Fruit fly (Drosophila melanogaster) whole organism, embryonic: ENCODE measurements around the gene Gr39a.

Source experiments
- Atf6 ChIP-seq: fragments of 200-800 bp; sonication (Bioruptor generic); IDR thresholded peaks from 2 replicates; pipeline ENCODE4 v1.3.6; 2022; ENCODE audit warnings: missing biosample characterization, missing genetic modification characterization
- B-H2 ChIP-seq: fragments of 200-800 bp; sonication (Bioruptor generic); optimal IDR thresholded peaks from 2 replicates; lab custom pipeline; 2018; ENCODE audit warnings: missing biosample characterization, mild to moderate bottlenecking, missing genetic modification characterization
- CG1024 ChIP-seq: fragments of 200-800 bp; sonication (Bioruptor generic); IDR thresholded peaks from 2 replicates; pipeline ENCODE4 v1.3.6; 2022; ENCODE audit warnings: missing biosample characterization, missing genetic modification characterization
- CG10959 ChIP-seq: fragments of 200-800 bp; sonication (Bioruptor generic); IDR thresholded peaks from 2 replicates; pipeline ENCODE4 v1.3.6; 2022; ENCODE audit warnings: missing biosample characterization, missing genetic modification characterization
- CG11247 ChIP-seq: fragments of 200-800 bp; sonication (Bioruptor generic); IDR thresholded peaks from 2 replicates; pipeline ENCODE4 v1.3.6; 2022; ENCODE audit warnings: missing biosample characterization, missing genetic modification characterization
- CG11398 ChIP-seq: fragments of 200-800 bp; sonication (Bioruptor generic); optimal IDR thresholded peaks from 2 replicates; lab custom pipeline; 2016; ENCODE audit warnings: missing biosample characterization, missing genetic modification characterization
- CG13123 ChIP-seq: fragments of 200-800 bp; sonication (Bioruptor generic); optimal IDR thresholded peaks from 2 replicates; lab custom pipeline; 2016; ENCODE audit warnings: missing biosample characterization, missing genetic modification characterization
- CG13624 ChIP-seq: fragments of 200-800 bp; sonication (Bioruptor generic); optimal IDR thresholded peaks from 2 replicates; lab custom pipeline; 2016; ENCODE audit warnings: missing biosample characterization, missing genetic modification characterization
- CG15514 ChIP-seq: fragments of 200-800 bp; sonication (Bioruptor generic); optimal IDR thresholded peaks from 3 replicates; lab custom pipeline; 2017; ENCODE audit warnings: missing biosample characterization, missing genetic modification characterization, mild to moderate bottlenecking, moderate library complexity, missing genetic modification reagents
- CG16815 ChIP-seq: fragments of 200-800 bp; sonication (Bioruptor generic); optimal IDR thresholded peaks from 3 replicates; lab custom pipeline; 2017; ENCODE audit warnings: missing biosample characterization, mild to moderate bottlenecking, missing genetic modification characterization
- CG17359 ChIP-seq: fragments of 200-800 bp; sonication (Bioruptor generic); optimal IDR thresholded peaks from 3 replicates; lab custom pipeline; 2018; ENCODE audit warnings: missing biosample characterization, mild to moderate bottlenecking, missing genetic modification characterization, moderate library complexity
- CG18599 ChIP-seq: fragments of 200-800 bp; sonication (Bioruptor generic); optimal IDR thresholded peaks from 3 replicates; lab custom pipeline; 2017; ENCODE audit warnings: missing biosample characterization, missing genetic modification characterization, mild to moderate bottlenecking, moderate library complexity, missing genetic modification reagents
- CG2199 ChIP-seq: fragments of 200-800 bp; sonication (Bioruptor generic); IDR thresholded peaks from 3 replicates; pipeline ENCODE4 v1.3.6; 2022; ENCODE audit warnings: missing biosample characterization, missing genetic modification characterization
- CG2712 ChIP-seq: fragments of 200-800 bp; optimal IDR thresholded peaks from 3 replicates; lab custom pipeline; 2019; ENCODE audit warnings: missing biosample characterization, mild to moderate bottlenecking, missing genetic modification characterization, moderate library complexity
- CG2875 ChIP-seq: fragments of 200-800 bp; sonication (Bioruptor generic); optimal IDR thresholded peaks from 2 replicates; lab custom pipeline; 2017; ENCODE audit warnings: missing biosample characterization, mild to moderate bottlenecking, missing genetic modification characterization, missing genetic modification reagents
- CG3838 ChIP-seq: fragments of 200-800 bp; sonication (Bioruptor generic); optimal IDR thresholded peaks from 3 replicates; lab custom pipeline; 2016; ENCODE audit warnings: missing biosample characterization, missing genetic modification characterization
- CG3995 ChIP-seq: fragments of 200-800 bp; sonication (Bioruptor generic); optimal IDR thresholded peaks from 3 replicates; lab custom pipeline; 2016; ENCODE audit warnings: missing biosample characterization, missing genetic modification characterization
- CG43689 ChIP-seq: fragments of 200-800 bp; sonication (Bioruptor generic); IDR thresholded peaks from 2 replicates; pipeline ENCODE4 v1.3.6; 2022; ENCODE audit warnings: missing biosample characterization, missing genetic modification characterization
- CG6854 ChIP-seq: fragments of 200-800 bp; sonication (Bioruptor generic); optimal IDR thresholded peaks from 3 replicates; lab custom pipeline; 2017; ENCODE audit warnings: missing biosample characterization, mild to moderate bottlenecking, missing genetic modification characterization
- Hmx ChIP-seq: fragments of 200-800 bp; sonication (Bioruptor generic); optimal IDR thresholded peaks from 2 replicates; lab custom pipeline; 2016; ENCODE audit warnings: missing biosample characterization, missing genetic modification characterization
- Hr51 ChIP-seq, 2 experiments: fragments of 200-800 bp; sonication (Bioruptor generic); optimal IDR thresholded peaks; 2 replicates in 1 of 2; 3 replicates in 1 of 2; lab custom pipeline; 2016 to 2018; ENCODE audit warnings: missing biosample characterization in 2 of 2, missing genetic modification characterization in 2 of 2, mild to moderate bottlenecking in 1 of 2, moderate library complexity in 1 of 2
- Hsf ChIP-seq: fragments of 200-800 bp; sonication (Bioruptor generic); optimal IDR thresholded peaks from 3 replicates; lab custom pipeline; 2016; ENCODE audit warnings: missing biosample characterization, missing genetic modification characterization
- MTF-1 ChIP-seq: fragments of 200-800 bp; sonication (Bioruptor generic); optimal IDR thresholded peaks from 2 replicates; lab custom pipeline; 2018; ENCODE audit warnings: missing biosample characterization, mild to moderate bottlenecking, missing genetic modification characterization, borderline replicate concordance
- Mes4 ChIP-seq: fragments of 200-800 bp; sonication (Bioruptor generic); optimal IDR thresholded peaks from 2 replicates; lab custom pipeline; 2016; ENCODE audit warnings: missing biosample characterization, missing genetic modification characterization
- Pdp1 ChIP-seq, 2 experiments: fragments of 200-800 bp; sonication (Bioruptor generic); optimal IDR thresholded peaks; 3 replicates each; lab custom pipeline; 2016; ENCODE audit warnings: missing biosample characterization in 2 of 2, missing genetic modification characterization in 2 of 2, mild to moderate bottlenecking in 1 of 2, moderate library complexity in 1 of 2
- Spps ChIP-seq: fragments of 200-800 bp; sonication (Bioruptor generic); optimal IDR thresholded peaks from 2 replicates; lab custom pipeline; 2018; ENCODE audit warnings: missing biosample characterization, mild to moderate bottlenecking, missing genetic modification characterization
- az2 ChIP-seq: fragments of 200-800 bp; sonication (Bioruptor generic); optimal IDR thresholded peaks from 3 replicates; lab custom pipeline; 2016; ENCODE audit warnings: missing biosample characterization, missing genetic modification characterization
- cas ChIP-seq: fragments of 200-800 bp; sonication (Bioruptor generic); IDR thresholded peaks from 2 replicates; pipeline ENCODE4 v1.3.6; 2022; ENCODE audit warnings: missing biosample characterization, missing genetic modification characterization
- corto ChIP-seq: fragments of 200-800 bp; sonication (Bioruptor generic); optimal IDR thresholded peaks from 2 replicates; lab custom pipeline; 2016; ENCODE audit warnings: missing biosample characterization, mild to moderate bottlenecking, missing genetic modification characterization, moderate library complexity
- dmrt99B ChIP-seq: fragments of 200-800 bp; sonication (Bioruptor generic); optimal IDR thresholded peaks from 2 replicates; lab custom pipeline; 2018; ENCODE audit warnings: missing biosample characterization, mild to moderate bottlenecking, missing genetic modification characterization, moderate library complexity
- eve ChIP-seq, 2 experiments: fragments of >200 bp; optimal IDR thresholded peaks; 2 replicates each; lab custom pipeline; 2017; ENCODE audit warnings: missing biosample characterization in 2 of 2, missing genetic modification characterization in 2 of 2
- gcm ChIP-seq: fragments of 200-800 bp; sonication (Bioruptor generic); optimal IDR thresholded peaks from 2 replicates; lab custom pipeline; 2019; ENCODE audit warnings: missing biosample characterization, mild to moderate bottlenecking, missing genetic modification characterization, moderate library complexity
- gfzf ChIP-seq: fragments of 200-800 bp; sonication (Bioruptor generic); optimal IDR thresholded peaks from 2 replicates; lab custom pipeline; 2016; ENCODE audit warnings: missing biosample characterization, mild to moderate bottlenecking, missing genetic modification characterization, moderate library complexity
- h ChIP-seq: fragments of >200 bp; optimal IDR thresholded peaks from 2 replicates; lab custom pipeline; 2017
- hkb ChIP-seq, 2 experiments: fragments of 200-800 bp in 1 of 2; fragments of >200 bp in 1 of 2; sonication (Bioruptor generic) in 1 of 2; IDR thresholded peaks in 1 of 2; optimal IDR thresholded peaks in 1 of 2; 2 replicates each; pipeline versions ENCODE4 v1.3.6 to Lab custom; 2017 to 2022; ENCODE audit warnings: missing biosample characterization in 1 of 2, missing genetic modification characterization in 1 of 2
- ind ChIP-seq: fragments of 200-800 bp; sonication (Bioruptor generic); optimal IDR thresholded peaks from 3 replicates; lab custom pipeline; 2016; ENCODE audit warnings: missing biosample characterization, missing genetic modification characterization
- insv ChIP-seq, 2 experiments: fragments of 200-800 bp; sonication (Bioruptor generic); optimal IDR thresholded peaks; 3 replicates each; lab custom pipeline; 2016 to 2018; ENCODE audit warnings: missing biosample characterization in 2 of 2, missing genetic modification characterization in 2 of 2
- jing ChIP-seq: fragments of 200-800 bp; sonication (Bioruptor generic); optimal IDR thresholded peaks from 2 replicates; lab custom pipeline; 2018; ENCODE audit warnings: missing biosample characterization, mild to moderate bottlenecking, missing genetic modification characterization
- kah ChIP-seq: fragments of 200-800 bp; sonication (Bioruptor generic); optimal IDR thresholded peaks from 2 replicates; lab custom pipeline; 2018; ENCODE audit warnings: missing biosample characterization, mild to moderate bottlenecking, missing genetic modification characterization
- nom ChIP-seq: fragments of 200-800 bp; sonication (Bioruptor generic); optimal IDR thresholded peaks from 2 replicates; lab custom pipeline; 2017; ENCODE audit warnings: missing biosample characterization, missing genetic modification characterization, mild to moderate bottlenecking, moderate library complexity, missing genetic modification reagents
- pb ChIP-seq: fragments of 200-800 bp; sonication (Bioruptor generic); optimal IDR thresholded peaks from 3 replicates; lab custom pipeline; 2016; ENCODE audit warnings: missing biosample characterization, missing genetic modification characterization
- phol ChIP-seq: fragments of 200-800 bp; sonication (Bioruptor generic); optimal IDR thresholded peaks from 3 replicates; lab custom pipeline; 2018; ENCODE audit warnings: missing biosample characterization, mild to moderate bottlenecking, missing genetic modification characterization, moderate library complexity
- rib ChIP-seq: fragments of 200-800 bp; sonication (Bioruptor generic); IDR thresholded peaks from 2 replicates; pipeline ENCODE4 v1.3.6; 2022; ENCODE audit warnings: missing biosample characterization, missing genetic modification characterization
- row ChIP-seq: fragments of 200-800 bp; sonication (Bioruptor generic); IDR thresholded peaks from 3 replicates; pipeline ENCODE4 v1.3.6; 2022; ENCODE audit warnings: missing biosample characterization, missing genetic modification characterization
- tap ChIP-seq: fragments of 200-800 bp; optimal IDR thresholded peaks from 3 replicates; lab custom pipeline; 2019; ENCODE audit warnings: missing biosample characterization, mild to moderate bottlenecking, missing genetic modification characterization, moderate library complexity
- tna ChIP-seq: fragments of 200-800 bp; sonication (Bioruptor generic); IDR thresholded peaks from 2 replicates; pipeline ENCODE4 v1.3.6; 2022; ENCODE audit warnings: missing biosample characterization, missing genetic modification characterization; ENCODE audit not compliant: partially characterized antibody
- trem ChIP-seq: fragments of 200-800 bp; optimal IDR thresholded peaks from 3 replicates; lab custom pipeline; 2019; ENCODE audit warnings: missing biosample characterization, mild to moderate bottlenecking, missing genetic modification characterization, moderate library complexity
- zen2 ChIP-seq: fragments of 200-800 bp; sonication (Bioruptor generic); IDR thresholded peaks from 3 replicates; pipeline ENCODE4 v1.3.6; 2022; ENCODE audit warnings: missing biosample characterization, missing genetic modification characterization; ENCODE audit not compliant: partially characterized antibody
- zfh1 ChIP-seq: fragments of 200-800 bp; sonication (Bioruptor generic); IDR thresholded peaks from 3 replicates; pipeline ENCODE4 v1.3.6; 2022; ENCODE audit warnings: missing biosample characterization, missing genetic modification characterization

Gene Gr39a

dm6 chr2L:21309754-21310426 is 19.4 kb downstream of the Gr39a start, which contains the start of gene Mondo (continued):
- no peak for TF ChIP-seq CG6854 (GFP tag; lab: Kevin White, UChicago)
- no peak for TF ChIP-seq Hmx (GFP tag; lab: Kevin White, UChicago)
- TF ChIP-seq CG13123 (GFP tag; lab: Kevin White, UChicago): no peak
- TF ChIP-seq CG3838 (GFP tag; lab: Kevin White, UChicago): no peak
- no peak for TF ChIP-seq CG43689 (GFP tag; lab: Robert Waterston, UW)
- no peak for TF ChIP-seq CG2875 (GFP tag; lab: Kevin White, UChicago)
- TF ChIP-seq Hsf (GFP tag; lab: Kevin White, UChicago): no peak
- no peak for TF ChIP-seq tap
- no peak for TF ChIP-seq Spps
- TF ChIP-seq CG16815 (GFP tag; lab: Kevin White, UChicago): peak; percentile 16
- TF ChIP-seq CG2712 (tag; lab: Kevin White, UChicago): peak; percentile 28
- no peak for TF ChIP-seq Atf6 (GFP tag; lab: Robert Waterston, UW)
- TF ChIP-seq CG15514 (GFP tag; lab: Kevin White, UChicago): peak; percentile 42
- peak; percentile 8 for TF ChIP-seq B-H2 (GFP tag; lab: Kevin White, UChicago)
- TF ChIP-seq nom (GFP tag; lab: Kevin White, UChicago): no peak
- peak; percentile 35 for TF ChIP-seq CG3995 (GFP tag; lab: Kevin White, UChicago)
- peak; percentile 14 for TF ChIP-seq ind (GFP tag; lab: Kevin White, UChicago)
- no peak for TF ChIP-seq Pdp1 (GFP tag; optimal IDR thresholded peaks at IDR 0.05; lab: Kevin White, UChicago)
- peak; percentile 84 for TF ChIP-seq row (GFP tag; lab: Robert Waterston, UW)
- no peak for TF ChIP-seq hkb (optimal IDR thresholded peaks at IDR 0.05; lab: Kevin White, UChicago)
- TF ChIP-seq hkb (GFP tag; IDR thresholded peaks at IDR 0.05; lab: Robert Waterston, UW): no peak
- TF ChIP-seq eve (GFP tag; optimal IDR thresholded peaks at IDR 0.05; lab: Kevin White, UChicago): no peak
- TF ChIP-seq pb (GFP tag; lab: Kevin White, UChicago): no peak
- peak; percentile 7 for TF ChIP-seq CG11398 (GFP tag; lab: Kevin White, UChicago)
- no peak for TF ChIP-seq rib (GFP tag; lab: Robert Waterston, UW)
- TF ChIP-seq dmrt99B (tag; lab: Kevin White, UChicago): peak; percentile 37
- no peak for TF ChIP-seq zen2 (GFP tag; lab: Robert Waterston, UW)
- no peak; the same call in 2 of the 3 replicates for TF ChIP-seq zfh1 (GFP tag; lab: Robert Waterston, UW)
- no peak for TF ChIP-seq az2 (GFP tag; lab: Kevin White, UChicago)
- TF ChIP-seq CG11247 (GFP tag; lab: Robert Waterston, UW): no peak
- no peak for TF ChIP-seq Mes4 (GFP tag; lab: Kevin White, UChicago)
- peak; percentile 50; the same call in 1 of the 3 replicates for TF ChIP-seq CG2199 (GFP tag; lab: Robert Waterston, UW)
- no peak for TF ChIP-seq CG18599
- TF ChIP-seq CG13624 (GFP tag; lab: Kevin White, UChicago): no peak
- no peak for TF ChIP-seq insv (GFP tag; optimal IDR thresholded peaks at IDR 0.05; lab: Kevin White, UChicago)
- TF ChIP-seq kah (GFP tag; lab: Kevin White, UChicago): no peak
- TF ChIP-seq gfzf (GFP tag; lab: Kevin White, UChicago): peak; percentile 74
- TF ChIP-seq MTF-1 (GFP tag; lab: Kevin White, UChicago): no peak
- TF ChIP-seq gcm (GFP tag; lab: Kevin White, UChicago): no peak
- TF ChIP-seq h: no peak
- TF ChIP-seq tna: no peak
- TF ChIP-seq cas (GFP tag; lab: Robert Waterston, UW): no peak
- no peak for TF ChIP-seq CG1024 (GFP tag; lab: Robert Waterston, UW)
- TF ChIP-seq Hr51 (GFP tag; optimal IDR thresholded peaks at IDR 0.05; lab: Kevin White, UChicago): peak in 1 of 2 experiments; percentile 41
- TF ChIP-seq trem: peak; percentile 15
- TF ChIP-seq phol (tag; lab: Kevin White, UChicago): peak; percentile 82
- no peak for TF ChIP-seq CG10959 (GFP tag; lab: Robert Waterston, UW)
- no peak for TF ChIP-seq jing
- TF ChIP-seq corto (GFP tag; lab: Kevin White, UChicago): no peak
- TF ChIP-seq CG17359 (tag; lab: Kevin White, UChicago): peak; percentile 28
